Worm (Caenorhabditis elegans) whole organism, L3 larva: ENCODE measurements around the gene Y45G5AM.7.

Experiments used
- ZK546.5 ChIP-seq: sonication (generic microtip); optimal IDR thresholded peaks from 2 replicates; lab custom pipeline; 2017; ENCODE audit warnings: missing biosample characterization, missing genetic modification characterization
- lin-39 ChIP-seq: fragments of 150-350 bp; optimal IDR thresholded peaks from 2 replicates; lab custom pipeline; 2018; ENCODE audit warnings: missing biosample characterization, missing genetic modification reagents, missing genetic modification characterization
- mdl-1 ChIP-seq: fragments of 150-350 bp; optimal IDR thresholded peaks from 2 replicates; lab custom pipeline; 2014; ENCODE audit warnings: missing biosample characterization, missing genetic modification characterization
- nfya-1 ChIP-seq: sonication (generic microtip); optimal IDR thresholded peaks from 2 replicates; lab custom pipeline; 2017; ENCODE audit warnings: missing genetic modification characterization, mild to moderate bottlenecking, missing compliant biosample characterization, antibody characterized with exemption, moderate library complexity; ENCODE audit not compliant: insufficient read depth
- nhr-25 ChIP-seq: sonication (generic microtip); optimal IDR thresholded peaks from 2 replicates; lab custom pipeline; 2017; ENCODE audit warnings: missing biosample characterization, missing genetic modification characterization
- nhr-77 ChIP-seq: fragments of 150-350 bp; optimal IDR thresholded peaks from 2 replicates; lab custom pipeline; 2014; ENCODE audit warnings: missing biosample characterization, missing genetic modification characterization
- pha-4 ChIP-seq: fragments of 150-350 bp; optimal IDR thresholded peaks from 2 replicates; lab custom pipeline; 2014; ENCODE audit warnings: missing biosample characterization, missing genetic modification reagents, missing genetic modification characterization
- pqm-1 ChIP-seq: fragments of 150-350 bp; optimal IDR thresholded peaks from 2 replicates; lab custom pipeline; 2017; ENCODE audit warnings: missing biosample characterization, missing genetic modification characterization, inconsistent platforms
- snpc-4 ChIP-seq: fragments of 150-350 bp; optimal IDR thresholded peaks from 2 replicates; lab custom pipeline; 2014; ENCODE audit warnings: missing biosample characterization, missing genetic modification characterization
- unc-62 ChIP-seq: fragments of 150-350 bp; sonication (generic microtip); optimal IDR thresholded peaks from 4 replicates; lab custom pipeline; 2014; ENCODE audit warnings: missing biosample characterization, missing genetic modification reagents, missing genetic modification characterization

- TF ChIP-seq snpc-4 (tag; lab: Kevin White, UChicago) = no peak
- no peak for TF ChIP-seq mdl-1
- no peak for TF ChIP-seq nhr-25 (tag; lab: Kevin White, UChicago)
- no peak for TF ChIP-seq pha-4 (tag; lab: Kevin White, UChicago)
- TF ChIP-seq nfya-1 (tag; lab: Kevin White, UChicago) = no peak
- no peak for TF ChIP-seq unc-62 (GFP tag; lab: Kevin White, UChicago)
- no peak for TF ChIP-seq nhr-77 (tag; lab: Kevin White, UChicago)
- no peak for TF ChIP-seq pqm-1 (tag; lab: Kevin White, UChicago)
- no peak for TF ChIP-seq ZK546.5 (tag; lab: Kevin White, UChicago)
- no peak for TF ChIP-seq lin-39 (tag; lab: Kevin White, UChicago)
Observed at ce11 chrV:4138688-4139087, 31.4 kb downstream of the Y45G5AM.7 start, which contains the start of gene lgc-29.
